Worm (Caenorhabditis elegans) whole organism, L2 larva: ENCODE results near the gene frpr-3.

Experiments
- C34F6.9 ChIP-seq: fragments of 150-350 bp; optimal IDR thresholded peaks from 2 replicates; lab custom pipeline; 2014; ENCODE audit warnings: missing biosample characterization, missing genetic modification characterization
- F13H6.1 ChIP-seq: sonication (generic microtip); optimal IDR thresholded peaks from 2 replicates; lab custom pipeline; 2016; ENCODE audit warnings: missing genetic modification characterization, missing compliant biosample characterization
- Y55F3AM.14 ChIP-seq: fragments of 200-800 bp; sonication (Bioruptor generic); optimal IDR thresholded peaks from 2 replicates; lab custom pipeline; 2018; ENCODE audit warnings: mild to moderate bottlenecking, missing genetic modification characterization, missing compliant biosample characterization
- alr-1 ChIP-seq: fragments of 150-350 bp; optimal IDR thresholded peaks from 2 replicates; lab custom pipeline; 2014; ENCODE audit warnings: missing biosample characterization, missing genetic modification characterization
- aly-2 ChIP-seq: fragments of 150-350 bp; optimal IDR thresholded peaks from 2 replicates; lab custom pipeline; 2014; ENCODE audit warnings: missing biosample characterization, missing genetic modification characterization
- ama-1 ChIP-seq: fragments of 150-350 bp; optimal IDR thresholded peaks from 2 replicates; lab custom pipeline; 2018; ENCODE audit warnings: inconsistent platforms
- blmp-1 ChIP-seq: sonication (generic microtip); optimal IDR thresholded peaks from 2 replicates; lab custom pipeline; 2017; ENCODE audit warnings: missing genetic modification characterization, mild to moderate bottlenecking, missing compliant biosample characterization, antibody characterized with exemption, moderate library complexity; ENCODE audit not compliant: insufficient read depth
- ceh-16 ChIP-seq: fragments of 150-350 bp; optimal IDR thresholded peaks from 2 replicates; lab custom pipeline; 2014; ENCODE audit warnings: missing biosample characterization, missing genetic modification characterization
- ceh-82 ChIP-seq: fragments of 150-350 bp; optimal IDR thresholded peaks from 2 replicates; lab custom pipeline; 2014; ENCODE audit warnings: missing biosample characterization, missing genetic modification characterization
- crh-2 ChIP-seq: sonication (generic microtip); optimal IDR thresholded peaks from 2 replicates; lab custom pipeline; 2017; ENCODE audit warnings: missing biosample characterization, missing genetic modification characterization
- dmd-4 ChIP-seq: sonication (generic microtip); optimal IDR thresholded peaks from 2 replicates; lab custom pipeline; 2017; ENCODE audit warnings: missing biosample characterization, missing genetic modification characterization
- elt-1 ChIP-seq: fragments of 150-350 bp; optimal IDR thresholded peaks from 2 replicates; lab custom pipeline; 2014; ENCODE audit warnings: missing biosample characterization, missing genetic modification characterization
- elt-3 ChIP-seq: sonication (generic microtip); optimal IDR thresholded peaks from 2 replicates; lab custom pipeline; 2017; ENCODE audit warnings: missing biosample characterization, missing genetic modification characterization
- fos-1 ChIP-seq: fragments of 150-350 bp; optimal IDR thresholded peaks from 2 replicates; lab custom pipeline; 2014; ENCODE audit warnings: missing biosample characterization, missing genetic modification characterization
- lin-11 ChIP-seq: fragments of 150-350 bp; sonication (generic microtip); optimal IDR thresholded peaks from 2 replicates; lab custom pipeline; 2014; ENCODE audit warnings: missing biosample characterization, missing genetic modification characterization, inconsistent platforms, mixed read lengths
- lin-39 ChIP-seq: fragments of 150-350 bp; optimal IDR thresholded peaks from 2 replicates; lab custom pipeline; 2014; ENCODE audit warnings: missing biosample characterization, missing genetic modification reagents, missing genetic modification characterization
- lsy-2 ChIP-seq, 2 experiments: fragments of 150-350 bp in 1 of 2; sonication (generic microtip) in 1 of 2; optimal IDR thresholded peaks; 2 replicates each; lab custom pipeline; 2014 to 2017; ENCODE audit warnings: missing biosample characterization in 2 of 2, missing genetic modification characterization in 2 of 2
- mbf-1 ChIP-seq: sonication (generic microtip); optimal IDR thresholded peaks from 2 replicates; lab custom pipeline; 2017; ENCODE audit warnings: missing biosample characterization, missing genetic modification characterization
- mdl-1 ChIP-seq, 2 experiments: fragments of 150-350 bp in 1 of 2; sonication (generic microtip) in 1 of 2; optimal IDR thresholded peaks; 2 replicates each; lab custom pipeline; 2017; ENCODE audit warnings: missing biosample characterization in 2 of 2, missing genetic modification characterization in 2 of 2
- nhr-10 ChIP-seq: sonication (generic microtip); optimal IDR thresholded peaks from 2 replicates; lab custom pipeline; 2017; ENCODE audit warnings: missing biosample characterization, missing genetic modification characterization
- nhr-12 ChIP-seq: fragments of 150-350 bp; optimal IDR thresholded peaks from 2 replicates; lab custom pipeline; 2014; ENCODE audit warnings: missing biosample characterization, missing genetic modification characterization
- nhr-129 ChIP-seq: fragments of 150-350 bp; optimal IDR thresholded peaks from 2 replicates; lab custom pipeline; 2014; ENCODE audit warnings: missing biosample characterization, missing genetic modification characterization
- nhr-21 ChIP-seq: fragments of 150-350 bp; optimal IDR thresholded peaks from 2 replicates; lab custom pipeline; 2014; ENCODE audit warnings: missing biosample characterization, missing genetic modification characterization
- nhr-237 ChIP-seq: fragments of 150-350 bp; optimal IDR thresholded peaks from 2 replicates; lab custom pipeline; 2014; ENCODE audit warnings: missing biosample characterization, missing genetic modification characterization
- nhr-25 ChIP-seq: fragments of 150-350 bp; sonication (generic microtip); optimal IDR thresholded peaks from 3 replicates; lab custom pipeline; 2014; ENCODE audit warnings: missing biosample characterization, missing genetic modification characterization
- nhr-6 ChIP-seq: fragments of 150-350 bp; optimal IDR thresholded peaks from 2 replicates; lab custom pipeline; 2014; ENCODE audit warnings: missing biosample characterization, missing genetic modification characterization
- nhr-77 ChIP-seq: fragments of 150-350 bp; optimal IDR thresholded peaks from 2 replicates; lab custom pipeline; 2014; ENCODE audit warnings: missing biosample characterization, missing genetic modification characterization
- sma-9 ChIP-seq, 2 experiments: fragments of 150-350 bp in 1 of 2; sonication (generic microtip) in 1 of 2; optimal IDR thresholded peaks; 2 replicates each; lab custom pipeline; 2014 to 2016; ENCODE audit warnings: missing genetic modification characterization in 2 of 2, mild to moderate bottlenecking in 1 of 2, missing biosample characterization in 1 of 2, missing compliant biosample characterization in 1 of 2, missing genetic modification reagents in 1 of 2, moderate library complexity in 1 of 2
- snpc-4 ChIP-seq: fragments of 150-350 bp; optimal IDR thresholded peaks from 2 replicates; lab custom pipeline; 2014; ENCODE audit warnings: missing biosample characterization, missing genetic modification characterization
- unc-39 ChIP-seq: fragments of 150-350 bp; optimal IDR thresholded peaks from 2 replicates; lab custom pipeline; 2014; ENCODE audit warnings: missing biosample characterization, missing genetic modification characterization
- zag-1 ChIP-seq: fragments of 150-350 bp; optimal IDR thresholded peaks from 2 replicates; lab custom pipeline; 2014; ENCODE audit warnings: missing biosample characterization, missing genetic modification characterization
- ztf-1 ChIP-seq: fragments of 200-800 bp; sonication (Bioruptor generic); conservative IDR thresholded peaks from 2 replicates; pipeline ENCODE4 v1.3.6; 2022; ENCODE audit warnings: missing genetic modification characterization, missing compliant biosample characterization
- ztf-11 ChIP-seq: sonication (generic microtip); optimal IDR thresholded peaks from 2 replicates; lab custom pipeline; 2017; ENCODE audit warnings: missing biosample characterization, missing genetic modification characterization

Gene frpr-3

DNA sequence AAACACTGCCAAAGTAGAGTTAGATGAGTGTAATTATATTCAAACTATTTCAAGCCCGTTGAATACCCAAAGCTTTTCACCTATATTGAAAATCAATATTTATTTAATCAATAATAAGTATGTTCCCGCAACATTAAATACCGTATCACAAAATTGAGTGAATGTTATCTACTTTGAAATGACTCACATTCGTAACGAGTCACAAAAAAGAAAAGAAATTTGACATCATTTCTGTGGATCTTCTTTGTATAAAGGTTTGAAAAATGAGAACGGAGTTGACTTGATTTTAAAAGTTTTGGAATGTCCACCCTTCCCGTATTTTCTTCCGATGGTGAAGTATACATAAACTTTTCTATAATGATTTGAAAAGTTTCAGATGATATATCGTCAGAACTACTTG lies 35.7 kb upstream of the frpr-3 start, which contains the start of gene srr-10:
Gene srr-10, plus strand, starts transcription at position 301 of the 400 bp plus-strand sequence.
- no peak for TF ChIP-seq alr-1 (tag; lab: Kevin White, UChicago)

DNA sequence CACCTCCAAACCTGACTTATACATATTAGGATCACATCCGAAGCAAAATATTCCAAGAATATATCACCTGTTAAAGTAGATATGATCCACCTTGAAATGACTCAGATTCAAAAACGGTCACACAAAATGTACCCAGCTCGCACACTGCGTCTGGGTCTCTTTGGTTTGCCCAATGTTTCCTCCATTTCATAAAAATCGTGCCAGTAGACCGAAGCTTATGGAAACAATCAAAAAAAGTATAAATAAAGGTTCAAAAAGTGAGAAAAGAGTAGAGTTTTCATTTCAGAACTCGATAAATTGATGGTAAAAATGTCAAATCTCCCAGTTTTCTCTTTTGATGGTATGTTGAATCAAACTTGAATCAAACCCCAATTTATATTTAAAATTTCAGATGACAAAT lies 33.4 kb upstream of the frpr-3 start, which contains the start of gene srr-9:
Gene srr-9, plus strand, starts transcription at position 301 of the 400 bp plus-strand sequence.
- TF ChIP-seq ztf-1 (GFP tag; lab: Robert Waterston, UW) (no peak), nhr-129 (tag; lab: Kevin White, UChicago) (no peak), elt-3 (tag; lab: Kevin White, UChicago) (no peak)

DNA sequence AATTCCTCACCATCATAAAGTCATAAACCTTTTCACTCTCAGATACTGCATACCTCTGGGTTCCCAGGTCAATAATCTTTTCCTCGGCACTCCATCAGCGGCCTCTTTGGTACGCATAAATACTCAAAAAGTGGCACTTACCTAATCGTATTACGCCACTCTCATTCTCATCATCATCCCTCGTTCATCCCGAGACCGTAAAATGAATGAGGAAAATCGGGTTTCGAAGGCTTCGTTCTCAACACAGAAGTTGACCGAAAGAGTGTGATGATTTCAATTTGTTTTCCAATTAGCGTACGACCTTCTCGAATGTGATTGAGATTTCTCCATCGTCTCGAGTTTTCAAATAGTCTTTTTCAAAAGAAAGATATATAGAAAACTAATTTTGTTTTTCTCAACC lies 31.1 kb upstream of the frpr-3 start:
- no peak for TF ChIP-seq fos-1 (tag; lab: Kevin White, UChicago)

DNA sequence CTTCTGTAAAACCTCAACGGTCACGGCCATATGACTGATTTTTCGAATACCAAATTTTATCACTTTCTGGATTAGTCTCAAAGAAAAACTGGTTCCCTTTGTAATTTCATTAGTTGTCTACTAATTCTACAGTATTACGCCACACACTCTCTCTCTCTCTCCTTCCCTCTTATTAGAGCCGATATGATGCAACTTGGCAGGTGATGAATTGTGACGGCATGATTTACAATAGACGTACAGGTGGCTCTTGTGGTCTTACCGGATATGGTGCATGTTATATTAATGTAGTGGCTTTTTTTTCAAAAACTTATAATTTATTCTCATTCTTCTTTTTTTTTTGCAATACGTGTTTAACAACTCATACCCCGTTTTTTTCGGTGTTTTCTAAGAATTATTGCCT lies 29.1 kb upstream of the frpr-3 start:
- TF ChIP-seq blmp-1 (tag; lab: Kevin White, UChicago) (no peak), lsy-2 (tag; optimal IDR thresholded peaks at IDR 0.05; lab: Kevin White, UChicago) (no peak), crh-2 (tag; lab: Kevin White, UChicago) (no peak)

DNA sequence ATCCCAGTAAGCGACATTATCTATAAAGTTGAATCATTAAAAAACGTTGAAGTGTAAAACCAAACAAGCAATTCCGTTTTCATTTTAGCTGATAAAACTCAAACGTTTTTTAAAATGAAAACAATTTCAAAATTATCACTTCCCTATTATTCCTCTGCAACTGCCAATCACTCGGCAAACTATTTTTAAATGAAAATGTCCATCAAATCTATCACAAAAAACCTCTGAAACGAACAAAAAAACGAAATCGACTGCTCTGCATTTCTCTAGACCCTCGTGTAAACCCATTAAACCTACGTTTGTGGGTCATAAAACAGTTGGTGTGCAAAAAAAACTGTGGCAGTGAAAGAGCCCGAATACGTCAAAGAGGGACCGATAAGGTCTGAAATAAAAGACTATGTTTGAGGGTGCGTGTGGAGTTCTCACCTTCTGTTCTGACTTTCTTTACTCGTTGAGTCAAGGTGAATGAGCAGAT lies 28.5 kb upstream of the frpr-3 start, which contains the start of gene fbxl-5:
Gene fbxl-5, plus strand, starts transcription at position 425 of the 475 bp plus-strand sequence.
- no peak for TF ChIP-seq ztf-11 (tag; lab: Kevin White, UChicago)
- no peak for TF ChIP-seq sma-9 (GFP tag; optimal IDR thresholded peaks at IDR 0.05; lab: Kevin White, UChicago)
- TF ChIP-seq sma-9 (tag; optimal IDR thresholded peaks at IDR 0.05; lab: Kevin White, UChicago): no peak
- no peak for TF ChIP-seq nhr-12 (tag; lab: Kevin White, UChicago)
- no peak for TF ChIP-seq unc-39
- no peak for TF ChIP-seq nhr-25 (tag; lab: Kevin White, UChicago)
- TF ChIP-seq ama-1 (lab: Kevin White, UChicago): no peak
- TF ChIP-seq ceh-82 (tag; lab: Kevin White, UChicago): no peak
- TF ChIP-seq nhr-237 (tag; lab: Kevin White, UChicago): no peak
- no peak for TF ChIP-seq nhr-21 (tag; lab: Kevin White, UChicago)
- TF ChIP-seq ceh-16 (tag; lab: Kevin White, UChicago): no peak
- TF ChIP-seq lin-11 (tag; lab: Kevin White, UChicago): no peak
- TF ChIP-seq nhr-129 (tag; lab: Kevin White, UChicago): no peak
- no peak for TF ChIP-seq snpc-4
- TF ChIP-seq dmd-4 (tag; lab: Kevin White, UChicago): no peak
- TF ChIP-seq Y55F3AM.14 (GFP tag; lab: Kevin White, UChicago): no peak
- no peak for TF ChIP-seq nhr-77 (tag; lab: Kevin White, UChicago)
- no peak for TF ChIP-seq C34F6.9 (tag; lab: Kevin White, UChicago)
- no peak for TF ChIP-seq F13H6.1 (tag; lab: Kevin White, UChicago)

DNA sequence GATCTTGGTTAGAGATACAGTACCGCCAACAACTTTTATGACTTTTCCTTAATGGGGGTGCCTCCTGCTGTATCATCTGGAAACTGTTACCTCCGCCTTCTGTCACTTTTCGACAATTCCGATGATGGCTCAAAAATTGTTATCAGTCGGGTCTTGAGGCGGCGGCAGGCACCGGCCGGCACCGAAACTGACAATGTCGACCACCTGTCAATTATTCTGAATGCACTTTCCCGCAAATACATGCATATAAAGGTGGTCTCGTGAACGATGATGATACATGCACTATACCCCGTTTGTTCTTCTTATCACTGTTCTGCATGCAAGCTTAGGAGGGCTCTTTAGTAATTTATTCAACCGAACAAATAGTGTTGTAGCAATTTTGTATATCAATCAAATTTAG lies 27.0 kb upstream of the frpr-3 start:
- TF ChIP-seq fos-1 (tag; lab: Kevin White, UChicago) (peak; percentile 84), aly-2 (tag; lab: Kevin White, UChicago) (no peak), alr-1 (tag; lab: Kevin White, UChicago) (no peak), sma-9 (GFP tag; optimal IDR thresholded peaks at IDR 0.05; lab: Kevin White, UChicago) (peak; percentile 40), sma-9 (tag; optimal IDR thresholded peaks at IDR 0.05; lab: Kevin White, UChicago) (no peak), mdl-1 (tag; optimal IDR thresholded peaks at IDR 0.05; lab: Kevin White, UChicago) (no peak)

DNA sequence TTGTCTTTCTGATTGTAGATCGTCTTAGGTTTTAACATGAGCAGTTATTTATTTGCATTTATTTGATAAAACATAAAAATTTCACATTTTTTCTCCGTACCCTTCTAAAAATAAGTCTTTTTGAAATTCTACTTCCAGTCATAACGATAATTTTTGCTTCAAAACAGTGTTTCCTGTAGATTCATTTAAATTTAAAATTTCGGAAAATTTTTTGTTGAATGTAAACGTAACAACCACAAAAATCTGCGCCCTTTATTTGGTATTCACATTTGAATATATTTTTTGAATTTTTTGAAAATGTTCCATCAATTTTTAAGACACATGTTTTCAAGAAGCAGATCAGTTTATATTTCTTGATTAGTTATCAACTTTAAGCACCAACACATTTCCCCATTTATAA lies 25.7 kb upstream of the frpr-3 start:
- TF ChIP-seq ztf-1 (GFP tag; lab: Robert Waterston, UW): no peak
- no peak for TF ChIP-seq crh-2 (tag; lab: Kevin White, UChicago)
- no peak for TF ChIP-seq nhr-12 (tag; lab: Kevin White, UChicago)
- TF ChIP-seq elt-1 (tag; lab: Kevin White, UChicago): no peak
- TF ChIP-seq zag-1 (tag; lab: Kevin White, UChicago): no peak
- TF ChIP-seq lin-11 (tag; lab: Kevin White, UChicago): no peak
- TF ChIP-seq dmd-4 (tag; lab: Kevin White, UChicago): no peak
- TF ChIP-seq ztf-11 (tag; lab: Kevin White, UChicago): no peak
- TF ChIP-seq alr-1 (tag; lab: Kevin White, UChicago): no peak
- TF ChIP-seq F13H6.1 (tag; lab: Kevin White, UChicago): no peak
- TF ChIP-seq blmp-1 (tag; lab: Kevin White, UChicago): no peak
- no peak for TF ChIP-seq lin-39
- no peak for TF ChIP-seq nhr-10 (tag; lab: Kevin White, UChicago)
- TF ChIP-seq nhr-6 (tag; lab: Kevin White, UChicago): no peak
- no peak for TF ChIP-seq mbf-1
- no peak for TF ChIP-seq elt-3 (tag; lab: Kevin White, UChicago)
- TF ChIP-seq, all 48 proteins: peak for 0
